Worm (Caenorhabditis elegans) whole organism, L1 larva: ENCODE results near the gene K10D11.7.

Experiments
- Y116A8C.19 ChIP-seq: sonication (generic microtip); optimal IDR thresholded peaks from 2 replicates; lab custom pipeline; 2016; ENCODE audit warnings: missing compliant biosample characterization, missing genetic modification characterization, borderline replicate concordance
- ces-1 ChIP-seq: fragments of 150-350 bp; optimal IDR thresholded peaks from 2 replicates; lab custom pipeline; 2014; ENCODE audit warnings: missing biosample characterization, missing genetic modification reagents, missing genetic modification characterization
- dpl-1 ChIP-seq, 3 experiments: fragments of 150-350 bp in 2 of 3; sonication (generic microtip) in 1 of 3; optimal IDR thresholded peaks; 2 replicates each; lab custom pipeline; 2014 to 2017; ENCODE audit warnings: missing biosample characterization in 3 of 3, missing genetic modification characterization in 3 of 3, missing genetic modification reagents in 3 of 3
- efl-3 ChIP-seq: fragments of 200-800 bp; sonication (Bioruptor generic); optimal IDR thresholded peaks from 2 replicates; lab custom pipeline; 2018; ENCODE audit warnings: mild to moderate bottlenecking, missing genetic modification characterization, missing compliant biosample characterization
- egl-27 ChIP-seq, 2 experiments: fragments of 150-350 bp in 1 of 2; sonication (generic microtip); optimal IDR thresholded peaks; 3 replicates each; lab custom pipeline; 2017 to 2018; ENCODE audit warnings: missing biosample characterization in 2 of 2, missing genetic modification characterization in 2 of 2, missing genetic modification reagents in 2 of 2
- fos-1 ChIP-seq: fragments of 150-350 bp; optimal IDR thresholded peaks from 2 replicates; lab custom pipeline; 2014; ENCODE audit warnings: missing biosample characterization, missing genetic modification characterization
- lin-13 ChIP-seq: fragments of 150-350 bp; optimal IDR thresholded peaks from 2 replicates; lab custom pipeline; 2014; ENCODE audit warnings: missing biosample characterization, missing genetic modification reagents, missing genetic modification characterization
- lin-39 ChIP-seq: fragments of 150-350 bp; optimal IDR thresholded peaks from 2 replicates; lab custom pipeline; 2014; ENCODE audit warnings: missing biosample characterization, missing genetic modification reagents, missing genetic modification characterization
- nhr-28 ChIP-seq: fragments of 150-350 bp; optimal IDR thresholded peaks from 2 replicates; lab custom pipeline; 2014; ENCODE audit warnings: missing biosample characterization, missing genetic modification characterization
- nhr-84 ChIP-seq: sonication (generic microtip); optimal IDR thresholded peaks from 2 replicates; lab custom pipeline; 2017; ENCODE audit warnings: missing biosample characterization, missing genetic modification characterization
- skn-1 ChIP-seq: fragments of 150-350 bp; optimal IDR thresholded peaks from 2 replicates; lab custom pipeline; 2014; ENCODE audit warnings: missing biosample characterization, missing genetic modification characterization
- sox-4 ChIP-seq: sonication (generic microtip); optimal IDR thresholded peaks from 2 replicates; lab custom pipeline; 2016; ENCODE audit warnings: missing genetic modification characterization, missing compliant biosample characterization
- unc-130 ChIP-seq: fragments of 150-350 bp; optimal IDR thresholded peaks from 2 replicates; lab custom pipeline; 2017; ENCODE audit warnings: missing biosample characterization, missing genetic modification characterization, inconsistent platforms
- ztf-11 ChIP-seq, 2 experiments: sonication (generic microtip); optimal IDR thresholded peaks; 2 replicates each; lab custom pipeline; 2016 to 2017; ENCODE audit warnings: missing genetic modification characterization in 2 of 2, missing biosample characterization in 1 of 2, missing compliant biosample characterization in 1 of 2

DNA sequence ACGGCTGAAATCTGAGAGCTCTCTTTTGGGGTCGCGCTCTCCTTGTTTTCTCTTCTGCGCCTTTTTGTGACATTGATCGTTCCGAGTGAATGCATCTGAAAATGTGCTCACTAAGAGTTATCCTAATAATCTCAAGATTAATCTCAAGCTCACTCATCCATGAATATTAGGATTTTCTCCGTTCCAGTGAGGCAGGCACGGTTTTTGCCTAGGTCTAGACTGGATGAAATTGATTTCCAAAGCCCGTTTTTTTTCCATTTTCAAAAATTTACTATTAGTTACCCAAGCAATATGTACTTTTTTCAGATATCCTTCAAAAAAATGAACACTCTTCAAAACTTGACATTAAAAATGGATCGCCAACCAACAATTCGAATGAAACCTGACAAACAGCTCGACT is 46.3 kb upstream of the K10D11.7 start, which contains the start of gene amt-2:
- TF ChIP-seq Y116A8C.19 (tag; lab: Kevin White, UChicago) (no peak), lin-39 (no peak), fos-1 (tag; lab: Kevin White, UChicago) (no peak), ztf-11 (tag; optimal IDR thresholded peaks at IDR 0.05; lab: Kevin White, UChicago) (no peak), dpl-1 (GFP tag; optimal IDR thresholded peaks at IDR 0.05; lab: Kevin White, UChicago) (no peak), efl-3 (GFP tag; lab: Kevin White, UChicago) (no peak), sox-4 (tag; lab: Kevin White, UChicago) (no peak), egl-27 (tag; optimal IDR thresholded peaks at IDR 0.05; lab: Kevin White, UChicago) (no peak), nhr-84 (tag; lab: Kevin White, UChicago) (no peak), nhr-28 (tag; lab: Kevin White, UChicago) (no peak), unc-130 (tag; lab: Kevin White, UChicago) (no peak), lin-13 (GFP tag; lab: Kevin White, UChicago) (no peak), skn-1 (no peak), ces-1 (no peak)
